Fruit fly (Drosophila melanogaster) whole organism, wandering third instar larva: ENCODE results near the gene Ran.

Experiments used
- Abd-B ChIP-seq: fragments of >200 bp; optimal IDR thresholded peaks from 2 replicates; lab custom pipeline; 2017; ENCODE audit warnings: missing biosample characterization, missing genetic modification characterization
- CG32264 ChIP-seq: fragments of 200-800 bp; sonication (Bioruptor generic); optimal IDR thresholded peaks from 2 replicates; lab custom pipeline; 2016; ENCODE audit warnings: missing biosample characterization, missing genetic modification characterization
- CG9705 ChIP-seq: fragments of 200-800 bp; sonication (Bioruptor generic); optimal IDR thresholded peaks from 2 replicates; lab custom pipeline; 2018; ENCODE audit warnings: missing biosample characterization, mild to moderate bottlenecking, missing genetic modification characterization
- CrebA ChIP-seq: fragments of 200-800 bp; sonication (Bioruptor generic); optimal IDR thresholded peaks from 2 replicates; lab custom pipeline; 2016; ENCODE audit warnings: missing biosample characterization, mild to moderate bottlenecking, missing genetic modification characterization, borderline replicate concordance
- Dfd ChIP-seq: fragments of >200 bp; optimal IDR thresholded peaks from 2 replicates; lab custom pipeline; 2017; ENCODE audit warnings: missing biosample characterization, missing genetic modification characterization
- Dif ChIP-seq: fragments of 200-275, 200-300 bp; sonication (Bioruptor generic); optimal IDR thresholded peaks from 2 replicates; lab custom pipeline; 2018; ENCODE audit warnings: missing biosample characterization, missing genetic modification characterization; ENCODE audit not compliant: partially characterized antibody
- GATAd ChIP-seq: sonication (Bioruptor generic); optimal IDR thresholded peaks from 2 replicates; lab custom pipeline; 2016; ENCODE audit warnings: missing biosample characterization, missing genetic modification characterization
- HLH106 ChIP-seq: fragments of 200-800 bp; optimal IDR thresholded peaks from 3 replicates; lab custom pipeline; 2019; ENCODE audit warnings: missing biosample characterization, mild to moderate bottlenecking, missing genetic modification characterization, moderate library complexity
- Hnf4 ChIP-seq: fragments of 200-800 bp; sonication (Bioruptor generic); optimal IDR thresholded peaks from 2 replicates; lab custom pipeline; 2016; ENCODE audit warnings: missing biosample characterization, mild to moderate bottlenecking, missing genetic modification characterization
- Hr78 ChIP-seq: fragments of >200 bp; optimal IDR thresholded peaks from 2 replicates; lab custom pipeline; 2017; ENCODE audit warnings: missing biosample characterization, missing genetic modification characterization
- Hr83 ChIP-seq: fragments of 200-300 bp; sonication (Bioruptor generic); optimal IDR thresholded peaks from 2 replicates; lab custom pipeline; 2016; ENCODE audit warnings: missing biosample characterization, mild to moderate bottlenecking, missing genetic modification characterization, moderate library complexity; ENCODE audit not compliant: poor library complexity, severe bottlenecking
- Jra ChIP-seq: sonication (Bioruptor generic); optimal IDR thresholded peaks from 2 replicates; lab custom pipeline; 2016; ENCODE audit warnings: missing biosample characterization, missing genetic modification characterization
- Mio ChIP-seq: sonication (Bioruptor generic); optimal IDR thresholded peaks from 2 replicates; lab custom pipeline; 2016; ENCODE audit warnings: missing biosample characterization, missing genetic modification characterization
- N ChIP-seq: fragments of >200 bp; optimal IDR thresholded peaks from 2 replicates; lab custom pipeline; 2018; ENCODE audit warnings: missing biosample characterization, missing external identifiers, missing genetic modification characterization
- OdsH ChIP-seq: fragments of 200-800 bp; sonication (Bioruptor generic); optimal IDR thresholded peaks from 2 replicates; lab custom pipeline; 2016; ENCODE audit warnings: missing biosample characterization, mild to moderate bottlenecking, missing genetic modification characterization
- Rel ChIP-seq, 2 experiments: fragments of 200-800 bp; sonication (Bioruptor generic) in 1 of 2; optimal IDR thresholded peaks; 2 replicates in 1 of 2; 3 replicates in 1 of 2; lab custom pipeline; 2016 to 2019; ENCODE audit warnings: mild to moderate bottlenecking in 2 of 2, missing biosample characterization in 2 of 2, missing genetic modification characterization in 2 of 2, moderate library complexity in 1 of 2
- Sp1 ChIP-seq: fragments of 200-800 bp; sonication (Bioruptor generic); optimal IDR thresholded peaks from 3 replicates; lab custom pipeline; 2019; ENCODE audit warnings: missing biosample characterization, mild to moderate bottlenecking, missing genetic modification characterization, moderate library complexity
- Vsx2 ChIP-seq: fragments of 200-300, 225-300 bp; sonication (Bioruptor generic); optimal IDR thresholded peaks from 2 replicates; lab custom pipeline; 2018; ENCODE audit warnings: missing biosample characterization, missing genetic modification characterization; ENCODE audit not compliant: partially characterized antibody
- br ChIP-seq: fragments of 200-800 bp; sonication (Bioruptor generic); optimal IDR thresholded peaks from 2 replicates; lab custom pipeline; 2016; ENCODE audit warnings: missing biosample characterization, missing genetic modification characterization
- brk ChIP-seq: fragments of 200-800 bp; sonication (Bioruptor generic); optimal IDR thresholded peaks from 2 replicates; lab custom pipeline; 2016; ENCODE audit warnings: missing biosample characterization, mild to moderate bottlenecking, missing genetic modification characterization
- dl ChIP-seq, 2 experiments: fragments of 175-275, 200-275 bp in 1 of 2; fragments of 200-275 bp in 1 of 2; sonication (Bioruptor generic); optimal IDR thresholded peaks; lab custom pipeline; 2018; ENCODE audit warnings: mild to moderate bottlenecking in 2 of 2, missing biosample characterization in 2 of 2, missing genetic modification characterization in 2 of 2, moderate library complexity in 2 of 2; ENCODE audit not compliant: partially characterized antibody in 2 of 2, insufficient read depth in 1 of 2
- dmrt93B ChIP-seq: fragments of 200-800 bp; sonication (Bioruptor generic); optimal IDR thresholded peaks from 2 replicates; lab custom pipeline; 2018; ENCODE audit warnings: missing biosample characterization, mild to moderate bottlenecking, missing genetic modification characterization
- dsf ChIP-seq: sonication (Bioruptor generic); optimal IDR thresholded peaks from 2 replicates; lab custom pipeline; 2016; ENCODE audit warnings: missing biosample characterization, missing genetic modification characterization, borderline replicate concordance
- ey ChIP-seq: fragments of 200-800 bp; sonication (Bioruptor generic); optimal IDR thresholded peaks from 2 replicates; lab custom pipeline; 2016; ENCODE audit warnings: missing biosample characterization, missing genetic modification characterization
- foxo ChIP-seq, 2 experiments: fragments of 200-800 bp; sonication (Bioruptor generic); optimal IDR thresholded peaks; 2 replicates in 1 of 2; 3 replicates in 1 of 2; lab custom pipeline; 2016 to 2017; ENCODE audit warnings: missing biosample characterization in 2 of 2, missing genetic modification characterization in 2 of 2
- fru ChIP-seq: fragments of 200-800 bp; sonication (Bioruptor generic); optimal IDR thresholded peaks from 3 replicates; lab custom pipeline; 2016; ENCODE audit warnings: missing biosample characterization, mild to moderate bottlenecking, missing genetic modification characterization
- h ChIP-seq: fragments of 200-800 bp; sonication (Bioruptor generic); optimal IDR thresholded peaks from 3 replicates; lab custom pipeline; 2016; ENCODE audit warnings: missing biosample characterization, mild to moderate bottlenecking, missing genetic modification characterization
- jim ChIP-seq: fragments of 175-275, 200-325 bp; sonication (Bioruptor generic); optimal IDR thresholded peaks from 2 replicates; lab custom pipeline; 2016; ENCODE audit warnings: missing biosample characterization, mild to moderate bottlenecking, missing genetic modification characterization
- lola ChIP-seq: fragments of >200 bp; optimal IDR thresholded peaks from 2 replicates; lab custom pipeline; 2017; ENCODE audit warnings: missing biosample characterization, missing genetic modification characterization
- pan ChIP-seq: fragments of >200 bp; optimal IDR thresholded peaks from 2 replicates; lab custom pipeline; 2017
- psq ChIP-seq: fragments of 200-800 bp; sonication (Bioruptor generic); optimal IDR thresholded peaks from 3 replicates; lab custom pipeline; 2017; ENCODE audit warnings: missing biosample characterization, mild to moderate bottlenecking, missing genetic modification characterization, moderate library complexity
- rgr ChIP-seq: fragments of 200-800 bp; sonication (Bioruptor generic); optimal IDR thresholded peaks from 3 replicates; lab custom pipeline; 2016; ENCODE audit warnings: missing biosample characterization, mild to moderate bottlenecking, missing genetic modification characterization
- sage ChIP-seq: fragments of 200-800 bp; sonication (Bioruptor generic); optimal IDR thresholded peaks from 2 replicates; lab custom pipeline; 2016; ENCODE audit warnings: missing biosample characterization, mild to moderate bottlenecking, missing genetic modification characterization
- sv ChIP-seq: fragments of 200-800 bp; sonication (Bioruptor generic); optimal IDR thresholded peaks from 3 replicates; lab custom pipeline; 2016; ENCODE audit warnings: missing biosample characterization, missing genetic modification characterization
- tai ChIP-seq: sonication (Bioruptor generic); optimal IDR thresholded peaks from 2 replicates; lab custom pipeline; 2016; ENCODE audit warnings: missing biosample characterization, missing genetic modification characterization
- usp ChIP-seq: fragments of >200 bp; optimal IDR thresholded peaks from 2 replicates; lab custom pipeline; 2017; ENCODE audit warnings: missing biosample characterization, missing genetic modification characterization
- woc ChIP-seq: sonication (Bioruptor generic); optimal IDR thresholded peaks from 2 replicates; lab custom pipeline; 2016; ENCODE audit warnings: missing biosample characterization, mild to moderate bottlenecking, missing genetic modification characterization

The Ran gene

DNA sequence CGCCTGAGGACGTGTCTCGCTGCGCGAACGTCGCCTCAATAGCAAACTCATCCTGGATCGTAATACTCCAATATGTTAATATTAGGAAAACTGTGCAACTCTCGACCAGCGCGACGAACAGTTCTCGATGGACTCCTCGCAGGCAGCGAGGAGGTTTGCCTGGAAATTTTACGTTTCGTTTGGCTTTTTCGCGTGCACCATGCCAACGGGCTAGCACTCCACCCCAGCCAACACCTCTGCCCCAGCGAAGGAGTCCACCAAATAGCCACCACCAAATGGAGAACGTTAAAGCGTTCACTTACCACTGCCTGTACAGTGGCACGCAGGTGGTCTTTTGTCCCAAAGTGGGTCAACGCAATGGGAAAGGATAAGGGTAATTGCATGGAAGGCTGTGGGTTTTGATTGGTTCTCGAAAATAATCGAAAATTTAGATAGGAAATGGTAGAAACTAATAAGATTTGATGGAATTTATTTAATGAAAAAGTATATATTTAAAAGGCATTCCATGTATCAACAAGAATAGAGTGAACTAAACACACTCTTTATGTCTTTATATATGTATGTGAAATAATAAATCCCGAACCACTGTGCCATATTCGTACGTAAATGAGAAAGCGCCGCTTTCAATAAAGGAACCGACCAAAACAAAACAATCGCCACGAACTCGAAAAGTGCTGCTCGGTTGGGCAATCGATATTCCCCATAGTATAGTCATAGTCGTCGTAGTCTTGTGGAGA is 11.4 kb upstream of the Ran start, which contains the start of gene CG32668:
Gene CG32668, minus strand, starts transcription at position 51 of the 737 bp plus-strand sequence.
- TF ChIP-seq pan (lab: Kevin White, UChicago): no peak
- TF ChIP-seq Hr83 (GFP tag; lab: Kevin White, UChicago): no peak
- no peak for TF ChIP-seq jim
- TF ChIP-seq ey (GFP tag; lab: Kevin White, UChicago): no peak
- no peak for TF ChIP-seq Abd-B (GFP tag; lab: Kevin White, UChicago)
- no peak for TF ChIP-seq Sp1 (GFP tag; lab: Kevin White, UChicago)
- TF ChIP-seq dl (GFP tag; optimal IDR thresholded peaks at IDR 0.05; lab: Kevin White, UChicago; ENCODE audit: insufficient read depth in 1 of 2, partially characterized antibody in 2 of 2): no peak
- TF ChIP-seq Dfd (GFP tag; lab: Kevin White, UChicago): no peak
- TF ChIP-seq GATAd (GFP tag; lab: Kevin White, UChicago): no peak
- TF ChIP-seq Rel (GFP tag; optimal IDR thresholded peaks at IDR 0.05; lab: Kevin White, UChicago): no peak
- TF ChIP-seq Rel (tag; optimal IDR thresholded peaks at IDR 0.05; lab: Kevin White, UChicago): no peak
- no peak for TF ChIP-seq usp
- TF ChIP-seq brk (GFP tag; lab: Kevin White, UChicago): no peak
- TF ChIP-seq dsf (GFP tag; lab: Kevin White, UChicago): no peak
- no peak for TF ChIP-seq OdsH (GFP tag; lab: Kevin White, UChicago)
- no peak for TF ChIP-seq tai (GFP tag; lab: Kevin White, UChicago)
- no peak for TF ChIP-seq CrebA (GFP tag; lab: Kevin White, UChicago)
- TF ChIP-seq dmrt93B (GFP tag; lab: Kevin White, UChicago): no peak

DNA sequence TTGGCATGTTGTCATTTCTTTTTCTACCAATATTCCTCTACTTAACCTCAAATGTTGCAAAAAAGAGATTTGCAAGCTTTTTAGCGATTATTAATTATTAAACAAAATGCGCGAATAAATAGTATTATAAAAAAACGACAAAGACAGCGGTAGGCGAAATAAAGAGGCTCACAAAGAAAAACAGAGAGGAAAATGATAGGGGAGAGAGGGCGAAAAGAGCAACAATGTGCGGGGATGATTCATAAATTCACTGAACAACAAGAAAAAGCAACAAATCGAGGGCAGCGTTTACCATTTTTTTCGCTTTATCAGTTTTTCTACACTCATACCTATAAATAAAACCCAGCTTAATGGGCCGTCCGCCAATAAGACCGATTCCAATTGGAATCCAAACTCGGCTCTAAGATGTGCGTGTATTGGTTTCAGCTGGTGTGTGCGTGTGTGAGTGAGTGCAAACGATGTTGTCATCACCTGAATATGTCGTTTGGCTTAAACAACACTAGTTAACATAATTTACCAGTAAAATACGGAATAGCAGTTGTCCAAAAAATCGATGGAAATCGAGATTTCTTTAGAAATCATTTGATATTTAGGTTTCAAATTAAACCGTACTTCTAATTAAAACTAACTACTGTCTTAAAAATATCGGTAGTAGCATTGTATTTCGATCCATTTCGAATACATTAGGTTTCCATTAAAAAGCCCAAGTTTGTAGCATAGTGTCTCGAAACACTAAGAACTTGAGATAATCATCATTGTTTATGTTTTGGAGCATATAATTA is 7.5 kb upstream of the Ran start:
- TF ChIP-seq Hr83 (GFP tag; lab: Kevin White, UChicago) (no peak), brk (GFP tag; lab: Kevin White, UChicago) (no peak), rgr (GFP tag; lab: Kevin White, UChicago) (no peak), Mio (GFP tag; lab: Kevin White, UChicago) (no peak), Hr78 (GFP tag; lab: Kevin White, UChicago) (no peak), psq (GFP tag; lab: Kevin White, UChicago) (peak; percentile 16), jim (no peak), Hnf4 (GFP tag; lab: Kevin White, UChicago) (no peak), CG9705 (GFP tag; lab: Kevin White, UChicago) (no peak), br (GFP tag; lab: Kevin White, UChicago) (no peak), foxo (GFP tag; optimal IDR thresholded peaks at IDR 0.05; lab: Kevin White, UChicago) (peak in 1 of 2 experiments; percentile 24)

- TF ChIP-seq dl (GFP tag; optimal IDR thresholded peaks at IDR 0.05; lab: Kevin White, UChicago; ENCODE audit: insufficient read depth in 1 of 2, partially characterized antibody in 2 of 2): peak; percentile 58 to 86
- no peak for TF ChIP-seq dsf (GFP tag; lab: Kevin White, UChicago)
- TF ChIP-seq sage (GFP tag; lab: Kevin White, UChicago): no peak
- no peak for TF ChIP-seq brk (GFP tag; lab: Kevin White, UChicago)
- TF ChIP-seq HLH106: no peak
- TF ChIP-seq Sp1 (GFP tag; lab: Kevin White, UChicago): no peak
- no peak for TF ChIP-seq lola (GFP tag; lab: Kevin White, UChicago)
- peak; percentile 30 for TF ChIP-seq rgr (GFP tag; lab: Kevin White, UChicago)
- TF ChIP-seq h (GFP tag; lab: Kevin White, UChicago): no peak
- no peak for TF ChIP-seq woc
- no peak for TF ChIP-seq Hr78 (GFP tag; lab: Kevin White, UChicago)
- TF ChIP-seq Hr83 (GFP tag; lab: Kevin White, UChicago): peak; percentile 50
- TF ChIP-seq OdsH (GFP tag; lab: Kevin White, UChicago): peak; percentile 8
- TF ChIP-seq CG9705 (GFP tag; lab: Kevin White, UChicago): no peak
- no peak for TF ChIP-seq Jra (GFP tag; lab: Kevin White, UChicago)
- no peak for TF ChIP-seq br (GFP tag; lab: Kevin White, UChicago)
- TF ChIP-seq Vsx2 (GFP tag; lab: Kevin White, UChicago): no peak
- no peak for TF ChIP-seq dmrt93B (GFP tag; lab: Kevin White, UChicago)
- TF ChIP-seq CG32264: no peak
- peak; percentile 60 for TF ChIP-seq Dif (GFP tag; lab: Kevin White, UChicago)
- no peak for TF ChIP-seq Hnf4 (GFP tag; lab: Kevin White, UChicago)
- no peak for TF ChIP-seq Abd-B (GFP tag; lab: Kevin White, UChicago)
- no peak for TF ChIP-seq pan (lab: Kevin White, UChicago)
- no peak for TF ChIP-seq foxo (GFP tag; optimal IDR thresholded peaks at IDR 0.05; lab: Kevin White, UChicago)
- TF ChIP-seq usp: no peak
- no peak for TF ChIP-seq GATAd (GFP tag; lab: Kevin White, UChicago)
- TF ChIP-seq N (GFP tag; lab: Kevin White, UChicago): no peak
- TF ChIP-seq jim: no peak
- no peak for TF ChIP-seq fru (GFP tag; lab: Kevin White, UChicago)
- TF ChIP-seq Rel (GFP tag; optimal IDR thresholded peaks at IDR 0.05; lab: Kevin White, UChicago): no peak
- TF ChIP-seq Rel (tag; optimal IDR thresholded peaks at IDR 0.05; lab: Kevin White, UChicago): no peak
- TF ChIP-seq sv (GFP tag; lab: Kevin White, UChicago): no peak
- TF ChIP-seq tai (GFP tag; lab: Kevin White, UChicago): no peak
These were observed 6.1 kb upstream of the Ran start for dm6 chrX:11154511-11155197.
